Worm (Caenorhabditis elegans) whole organism, early embryonic: ENCODE results near the gene K12H6.4.

ENCODE experiments used
- F13C5.2 ChIP-seq: sonication (generic microtip); optimal IDR thresholded peaks from 2 replicates; lab custom pipeline; 2017; ENCODE audit warnings: mild to moderate bottlenecking, missing genetic modification characterization, inconsistent platforms, missing compliant biosample characterization
- aly-1 ChIP-seq: sonication (generic microtip); optimal IDR thresholded peaks from 2 replicates; lab custom pipeline; 2016; ENCODE audit warnings: missing genetic modification characterization, missing compliant biosample characterization
- ama-1 ChIP-seq: fragments of 150-350 bp; optimal IDR thresholded peaks from 2 replicates; lab custom pipeline; 2014
- ceh-36 ChIP-seq: sonication (generic microtip); optimal IDR thresholded peaks from 2 replicates; lab custom pipeline; 2016; ENCODE audit warnings: missing genetic modification characterization, inconsistent platforms, missing compliant biosample characterization
- ets-7 ChIP-seq: sonication (generic microtip); optimal IDR thresholded peaks from 2 replicates; lab custom pipeline; 2016; ENCODE audit warnings: missing genotype, missing genetic modification characterization, missing compliant biosample characterization
- flt-1 ChIP-seq: fragments of 200-800 bp; sonication (Bioruptor generic); IDR thresholded peaks from 2 replicates; pipeline ENCODE4 v1.3.6; 2022; ENCODE audit warnings: missing genetic modification characterization, missing compliant biosample characterization
- hmg-4 ChIP-seq: fragments of 200-800 bp; sonication (Bioruptor generic); optimal IDR thresholded peaks from 2 replicates; lab custom pipeline; 2018; ENCODE audit warnings: mild to moderate bottlenecking, missing genetic modification characterization, missing compliant biosample characterization
- hnd-1 ChIP-seq: sonication (generic microtip); optimal IDR thresholded peaks from 2 replicates; lab custom pipeline; 2016; ENCODE audit warnings: missing genetic modification characterization, missing compliant biosample characterization
- tbx-11 ChIP-seq: fragments of 200-800 bp; sonication (Bioruptor generic); IDR thresholded peaks from 2 replicates; pipeline ENCODE4 v1.3.6; 2022; ENCODE audit warnings: missing genetic modification characterization, missing compliant biosample characterization
- tbx-37 ChIP-seq: fragments of 200-800 bp; sonication (Bioruptor generic); conservative IDR thresholded peaks from 2 replicates; pipeline ENCODE4 v1.3.6; 2022; ENCODE audit warnings: missing genetic modification reagents, missing genetic modification characterization, missing compliant biosample characterization
- tra-4 ChIP-seq: sonication (generic microtip); optimal IDR thresholded peaks from 2 replicates; lab custom pipeline; 2017; ENCODE audit warnings: missing genetic modification characterization, missing compliant biosample characterization

DNA sequence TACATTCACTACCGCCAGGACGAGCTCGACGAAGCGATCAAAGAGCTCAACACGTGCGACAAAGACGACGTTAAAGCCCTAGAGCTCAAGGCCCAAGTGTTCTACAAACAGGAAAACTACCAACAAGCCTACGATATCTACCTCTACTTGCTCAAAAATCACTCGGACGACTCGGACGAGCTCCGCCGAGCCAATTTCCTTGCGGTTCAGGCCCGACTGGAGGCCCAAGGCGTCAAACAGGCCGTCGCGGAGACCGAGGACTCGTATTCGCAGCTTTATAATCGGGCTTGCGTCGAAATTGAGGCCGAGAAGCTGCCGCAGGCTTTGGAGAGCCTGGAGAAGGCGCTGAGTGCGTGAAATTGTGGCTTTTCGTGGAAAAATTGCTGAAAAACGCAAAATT lies 36.2 kb downstream of the K12H6.4 start:
- TF ChIP-seq ama-1 (lab: Kevin White, UChicago): no peak
- TF ChIP-seq tbx-11 (GFP tag; lab: Robert Waterston, UW): no peak
- TF ChIP-seq hnd-1 (tag; lab: Kevin White, UChicago): no peak
- no peak for TF ChIP-seq aly-1 (tag; lab: Kevin White, UChicago)
- no peak for TF ChIP-seq ets-7 (tag; lab: Kevin White, UChicago)
- TF ChIP-seq tra-4 (tag; lab: Kevin White, UChicago): no peak
- no peak for TF ChIP-seq flt-1 (GFP tag; lab: Robert Waterston, UW)
- TF ChIP-seq ceh-36 (tag; lab: Kevin White, UChicago): no peak
- TF ChIP-seq tbx-37 (GFP tag; lab: Robert Waterston, UW): no peak
- no peak for TF ChIP-seq F13C5.2 (tag; lab: Kevin White, UChicago)
- no peak for TF ChIP-seq hmg-4 (GFP tag; lab: Kevin White, UChicago)
